Worm (Caenorhabditis elegans): ENCODE measurements around the gene ZK1010.8.

Gene ZK1010.8

DNA sequence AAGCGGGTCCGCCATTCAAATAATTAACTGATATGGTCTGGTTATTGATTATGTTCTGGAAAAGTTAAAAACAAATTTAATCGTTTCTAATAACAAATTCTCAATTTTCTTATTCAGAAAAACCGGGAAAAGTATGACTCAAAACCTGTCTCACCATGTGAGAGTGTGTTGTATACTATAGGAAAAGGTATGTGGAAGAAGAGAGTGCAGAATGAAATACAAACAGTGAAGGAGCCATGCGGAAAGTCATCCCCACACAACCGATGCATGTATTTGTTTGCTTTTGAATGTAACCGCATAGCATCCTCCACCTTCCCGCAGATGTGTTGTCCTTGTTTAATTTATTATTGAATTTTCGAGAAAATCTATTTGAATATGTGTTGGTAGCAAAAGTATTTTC lies at the start of gene ZK1010.8:
TSS of gene ZK1010.8 (minus strand) at position 214 of the 400 bp plus-strand sequence.
- TF ChIP-seq unc-62 (GFP tag; optimal IDR thresholded peaks at IDR 0.05) = no peak
- no peak for TF ChIP-seq tlp-1 (tag; optimal IDR thresholded peaks at IDR 0.05)
- TF ChIP-seq unc-86 (tag; optimal IDR thresholded peaks at IDR 0.05) = no peak
- no peak for TF ChIP-seq efl-1 (optimal IDR thresholded peaks at IDR 0.05)
- TF ChIP-seq efl-1 (GFP tag; optimal IDR thresholded peaks at IDR 0.05 in 1 of 2) = no peak
- TF ChIP-seq unc-130 (tag; optimal IDR thresholded peaks at IDR 0.05) = no peak
- TF ChIP-seq nhr-12 (tag; optimal IDR thresholded peaks at IDR 0.05) = no peak
- no peak for TF ChIP-seq sptf-1 (tag; optimal IDR thresholded peaks at IDR 0.05)
- TF ChIP-seq ceh-63 (GFP tag; optimal IDR thresholded peaks at IDR 0.05) = no peak
- no peak for TF ChIP-seq grh-1 (GFP tag; IDR thresholded peaks at IDR 0.05)
- no peak for TF ChIP-seq tbx-2 (tag; optimal IDR thresholded peaks at IDR 0.05)
- no peak for TF ChIP-seq fkh-10 (GFP tag; optimal IDR thresholded peaks at IDR 0.05)
- TF ChIP-seq lin-35 (GFP tag; optimal IDR thresholded peaks at IDR 0.05) = no peak

DNA sequence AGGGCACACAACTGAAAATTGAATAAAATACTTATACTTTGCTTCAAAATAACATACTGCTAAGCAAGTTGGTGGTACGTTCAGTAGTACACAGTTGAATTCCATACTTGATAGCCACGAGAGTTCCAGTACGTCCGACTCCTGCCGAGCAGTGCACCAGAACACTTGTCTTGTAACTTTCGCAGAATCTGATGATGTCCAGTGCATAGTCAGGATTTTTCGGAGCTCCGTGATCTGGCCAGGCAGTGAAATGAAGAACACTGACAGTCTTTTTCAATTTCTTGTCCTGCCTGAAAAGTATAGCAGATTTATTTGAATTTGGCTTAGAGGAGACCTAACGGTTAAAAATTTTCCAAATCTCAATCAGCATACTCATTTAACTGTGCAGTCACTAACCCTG lies 49.5 kb upstream of the ZK1010.8 start:
- TF ChIP-seq isw-1 (GFP tag; IDR thresholded peaks at IDR 0.05) = no peak
- no peak for TF ChIP-seq nhr-84 (tag; optimal IDR thresholded peaks at IDR 0.05)
- no peak for TF ChIP-seq vab-15 (tag; optimal IDR thresholded peaks at IDR 0.05)
- no peak for TF ChIP-seq egl-13 (tag; optimal IDR thresholded peaks at IDR 0.05)
- no peak for TF ChIP-seq nhr-237 (tag; optimal IDR thresholded peaks at IDR 0.05)
- no peak for TF ChIP-seq mef-2 (tag; optimal IDR thresholded peaks at IDR 0.05)
- TF ChIP-seq rnt-1 (tag; optimal IDR thresholded peaks at IDR 0.05) = no peak
- no peak for TF ChIP-seq jun-1 (tag; optimal IDR thresholded peaks at IDR 0.05)
- no peak for TF ChIP-seq xbp-1 (tag; optimal IDR thresholded peaks at IDR 0.05)
- no peak for TF ChIP-seq Y116A8C.19 (tag; optimal IDR thresholded peaks at IDR 0.05; ENCODE audit: borderline replicate concordance)
- TF ChIP-seq zag-1 (tag; optimal IDR thresholded peaks at IDR 0.05) = no peak
- TF ChIP-seq unc-130 (tag; optimal IDR thresholded peaks at IDR 0.05) = no peak
- no peak for TF ChIP-seq zip-4 (GFP tag; optimal IDR thresholded peaks at IDR 0.05)
- no peak for TF ChIP-seq blmp-1 (tag; optimal IDR thresholded peaks at IDR 0.05)
- TF ChIP-seq sup-37 (GFP tag; optimal IDR thresholded peaks at IDR 0.05) = no peak

DNA sequence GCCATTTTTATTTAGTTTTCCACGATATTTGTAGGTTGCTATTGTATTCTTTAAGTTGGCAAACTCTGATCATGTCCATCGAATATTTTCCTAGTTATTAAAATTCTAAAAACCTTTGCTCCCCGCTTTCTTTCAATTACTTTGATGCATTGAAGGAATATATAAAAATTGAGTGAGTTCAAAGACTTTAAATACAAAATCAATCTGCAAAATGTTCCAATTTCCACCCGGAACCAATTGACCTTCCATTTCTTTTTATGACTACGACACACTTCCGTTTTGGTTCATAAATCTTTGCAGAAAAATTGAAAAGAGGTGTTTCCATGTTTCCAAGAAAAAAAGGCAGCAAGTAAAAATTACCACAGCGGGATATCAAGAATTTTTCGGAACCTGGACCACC lies 39.3 kb upstream of the ZK1010.8 start, which contains the start of gene F54F12.2:
TSS of gene F54F12.2 (plus strand) at position 301 of the 400 bp plus-strand sequence.
- TF ChIP-seq mab-9 (GFP tag; IDR thresholded peaks at IDR 0.05) (no peak), C04F5.9 (tag; optimal IDR thresholded peaks at IDR 0.05) (no peak), nhr-12 (tag; optimal IDR thresholded peaks at IDR 0.05) (no peak), irx-1 (tag; optimal IDR thresholded peaks at IDR 0.05) (no peak), sptf-1 (tag; optimal IDR thresholded peaks at IDR 0.05) (no peak), grh-1 (GFP tag; IDR thresholded peaks at IDR 0.05) (no peak), nhr-71 (tag; optimal IDR thresholded peaks at IDR 0.05) (no peak)

DNA sequence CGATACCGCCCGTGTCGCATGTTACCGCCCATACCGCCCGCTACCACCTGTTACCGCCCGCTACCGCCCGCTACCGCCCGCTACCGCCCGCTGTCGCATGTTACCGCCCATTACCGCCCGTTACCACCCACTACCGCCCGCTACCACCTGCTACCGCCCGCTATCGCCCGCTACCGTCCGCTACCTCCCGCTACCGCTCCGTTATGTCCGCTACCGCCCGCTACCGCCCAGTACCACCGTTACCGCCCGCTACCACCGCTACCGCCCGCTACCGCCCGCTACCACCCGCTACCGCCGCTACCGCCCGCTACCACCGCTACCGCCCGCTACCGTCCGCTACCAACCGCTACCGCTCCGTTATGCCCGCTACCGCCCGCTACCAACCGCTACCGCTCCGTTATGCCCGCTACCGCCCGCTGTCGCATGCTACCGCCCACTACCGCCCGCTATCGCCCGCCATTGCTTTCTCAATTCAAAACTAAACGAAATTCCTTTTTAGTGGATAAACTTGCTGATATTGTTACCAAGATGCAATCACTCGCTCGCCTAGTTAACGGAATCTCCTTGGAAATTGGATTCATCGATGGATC lies 32.1 kb upstream of the ZK1010.8 start:
- no peak for TF ChIP-seq jun-1 (tag; optimal IDR thresholded peaks at IDR 0.05)
- no peak for TF ChIP-seq unc-30 (tag; optimal IDR thresholded peaks at IDR 0.05)
- no peak for TF ChIP-seq lin-13 (GFP tag; optimal IDR thresholded peaks at IDR 0.05)
- no peak for TF ChIP-seq lir-3 (tag; optimal IDR thresholded peaks at IDR 0.05; ENCODE audit: poor library complexity)
- peak; percentile 54 for TF ChIP-seq ceh-8 (GFP tag; optimal IDR thresholded peaks at IDR 0.05)

DNA sequence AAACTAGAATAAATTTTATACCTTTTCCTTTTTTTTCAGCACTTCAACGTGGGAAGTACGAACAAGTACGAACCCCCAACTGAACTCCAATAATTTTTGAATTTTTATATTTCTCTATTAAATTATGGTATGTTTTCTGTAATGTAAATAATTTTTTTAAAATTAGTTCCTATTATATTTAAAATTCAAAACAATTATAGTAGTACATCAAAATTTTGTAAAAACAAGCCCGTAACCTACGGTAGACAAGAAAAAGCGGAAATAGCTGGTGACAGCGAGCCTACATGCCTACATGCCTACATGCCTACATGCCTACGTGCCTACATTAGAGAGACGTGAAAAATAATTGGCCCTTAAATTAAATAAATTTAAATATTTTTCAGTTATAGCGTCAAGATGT lies 31.2 kb upstream of the ZK1010.8 start, which contains the start of gene F14F7.5:
TSS of gene F14F7.5 (plus strand) at position 301 of the 400 bp plus-strand sequence.
- TF ChIP-seq ceh-63 (GFP tag; optimal IDR thresholded peaks at IDR 0.05) = no peak
- no peak for TF ChIP-seq lin-13 (GFP tag; optimal IDR thresholded peaks at IDR 0.05)
- TF ChIP-seq sox-4 (tag; optimal IDR thresholded peaks at IDR 0.05) = no peak
- no peak for TF ChIP-seq nhr-84 (tag; optimal IDR thresholded peaks at IDR 0.05)
- no peak for TF ChIP-seq lsy-2 (tag; optimal IDR thresholded peaks at IDR 0.05)
- no peak for TF ChIP-seq ets-5 (GFP tag; IDR thresholded peaks at IDR 0.05)
